Worm (Caenorhabditis elegans) whole organism, L2 larva: ENCODE data around the gene C24H12.4.

Experiments
- blmp-1 ChIP-seq: sonication (generic microtip); optimal IDR thresholded peaks from 2 replicates; lab custom pipeline; 2017; ENCODE audit warnings: missing genetic modification characterization, mild to moderate bottlenecking, missing compliant biosample characterization, antibody characterized with exemption, moderate library complexity; ENCODE audit not compliant: insufficient read depth
- sma-9 ChIP-seq, 2 experiments: fragments of 150-350 bp in 1 of 2; sonication (generic microtip) in 1 of 2; optimal IDR thresholded peaks; 2 replicates each; lab custom pipeline; 2014 to 2016; ENCODE audit warnings: missing genetic modification characterization in 2 of 2, mild to moderate bottlenecking in 1 of 2, missing biosample characterization in 1 of 2, missing compliant biosample characterization in 1 of 2, missing genetic modification reagents in 1 of 2, moderate library complexity in 1 of 2
- snpc-4 ChIP-seq: fragments of 150-350 bp; optimal IDR thresholded peaks from 2 replicates; lab custom pipeline; 2014; ENCODE audit warnings: missing biosample characterization, missing genetic modification characterization

- TF ChIP-seq snpc-4 (tag; lab: Kevin White, UChicago) (no peak), sma-9 (GFP tag; optimal IDR thresholded peaks at IDR 0.05; lab: Kevin White, UChicago) (no peak), sma-9 (tag; optimal IDR thresholded peaks at IDR 0.05; lab: Kevin White, UChicago) (no peak), blmp-1 (tag; lab: Kevin White, UChicago) (no peak)
Measured at ce11 chrII:400167-400566, 10.9 kb upstream of the C24H12.4 start.
